Worm (Caenorhabditis elegans) whole organism, midembryonic: ENCODE data around the gene phf-32.

Experiments
- T22C8.4 ChIP-seq: fragments of 200-800 bp; sonication (Bioruptor generic); IDR thresholded peaks from 2 replicates; pipeline ENCODE4 v1.3.6; 2022; ENCODE audit warnings: missing genetic modification characterization, missing compliant biosample characterization
- cog-1 ChIP-seq: sonication (generic microtip); optimal IDR thresholded peaks from 2 replicates; lab custom pipeline; 2016; ENCODE audit warnings: missing genetic modification characterization, missing compliant biosample characterization
- flt-1 ChIP-seq: fragments of 200-800 bp; sonication (Bioruptor generic); IDR thresholded peaks from 2 replicates; pipeline ENCODE4 v1.3.6; 2022; ENCODE audit warnings: missing genetic modification characterization, missing compliant biosample characterization
- klf-2 ChIP-seq: fragments of 200-800 bp; sonication (Bioruptor generic); conservative IDR thresholded peaks from 2 replicates; pipeline ENCODE4 v1.3.6; 2022; ENCODE audit warnings: missing genetic modification reagents, missing genetic modification characterization, missing compliant biosample characterization
- med-1 ChIP-seq: sonication (generic microtip); optimal IDR thresholded peaks from 2 replicates; lab custom pipeline; 2017; ENCODE audit warnings: missing genetic modification characterization, mild to moderate bottlenecking, missing compliant biosample characterization, antibody characterized with exemption, missing genetic modification reagents; ENCODE audit not compliant: insufficient read depth
- ref-1 ChIP-seq: fragments of 200-800 bp; sonication (Bioruptor generic); conservative IDR thresholded peaks from 2 replicates; pipeline ENCODE4 v1.3.6; 2022; ENCODE audit warnings: missing genetic modification reagents, missing genetic modification characterization, missing compliant biosample characterization
- tab-1 ChIP-seq: fragments of 200-800 bp; sonication (Bioruptor generic); IDR thresholded peaks from 2 replicates; pipeline ENCODE4 v1.3.6; 2022; ENCODE audit warnings: missing genetic modification characterization, missing compliant biosample characterization
- ztf-23 ChIP-seq: fragments of 200-800 bp; sonication (Bioruptor generic); IDR thresholded peaks from 2 replicates; pipeline ENCODE4 v1.3.6; 2022; ENCODE audit warnings: missing genetic modification reagents, missing genetic modification characterization, missing compliant biosample characterization
- ztf-29 ChIP-seq: fragments of 200-800 bp; sonication (Bioruptor generic); IDR thresholded peaks from 2 replicates; pipeline ENCODE4 v1.3.6; 2022; ENCODE audit warnings: missing genetic modification reagents, missing genetic modification characterization, missing compliant biosample characterization

DNA sequence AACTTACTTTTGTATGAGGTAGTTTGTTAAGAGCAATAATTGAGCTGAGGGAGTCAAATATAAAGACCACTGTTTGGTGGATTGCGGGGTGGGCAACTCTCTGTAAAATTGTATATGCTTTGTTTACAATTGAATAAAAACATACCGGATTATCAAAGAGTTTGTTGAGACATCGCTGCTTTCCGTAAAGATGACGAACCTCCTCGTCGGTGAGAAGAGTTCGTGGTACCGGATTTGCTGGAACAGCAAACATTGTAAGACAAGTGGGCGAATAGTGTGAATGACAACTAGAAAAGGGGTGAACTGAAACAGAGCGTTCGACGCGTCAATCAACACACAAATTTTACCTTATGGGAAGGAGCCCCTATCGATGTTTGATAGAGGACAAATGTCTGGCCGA lies 10.3 kb upstream of the phf-32 start, which contains the start of gene W06D11.2:
- no peak for TF ChIP-seq cog-1
- no peak for TF ChIP-seq tab-1 (GFP tag; lab: Robert Waterston, UW)
- no peak for TF ChIP-seq flt-1 (GFP tag; lab: Robert Waterston, UW)
- TF ChIP-seq med-1 (GFP tag; lab: Kevin White, UChicago): no peak
- TF ChIP-seq ztf-29 (GFP tag; lab: Robert Waterston, UW): no peak
- TF ChIP-seq T22C8.4 (GFP tag; lab: Robert Waterston, UW): no peak
- no peak for TF ChIP-seq ztf-23 (GFP tag; lab: Robert Waterston, UW)
- TF ChIP-seq ref-1 (GFP tag; lab: Robert Waterston, UW): no peak
- no peak for TF ChIP-seq klf-2 (GFP tag; lab: Robert Waterston, UW)
